Fruit fly (Drosophila melanogaster) ovary, adult (tissue): ENCODE results near the gene path.

ENCODE experiments used
- CG17801 ChIP-seq: fragments of 200-800 bp; optimal IDR thresholded peaks from 2 replicates; lab custom pipeline; 2019; ENCODE audit warnings: missing biosample characterization, mild to moderate bottlenecking, missing genetic modification characterization, moderate library complexity; ENCODE audit not compliant: partially characterized antibody

Gene path

dm6 chr3L:9509037-9509830 lies 4.1 kb upstream of the path start, which contains the start of gene CG3408:
TSS of gene CG3408 (minus strand) at chr3L:9509583.
- peak; percentile 44 for TF ChIP-seq CG17801 (GFP tag; lab: Kevin White, UChicago)

DNA sequence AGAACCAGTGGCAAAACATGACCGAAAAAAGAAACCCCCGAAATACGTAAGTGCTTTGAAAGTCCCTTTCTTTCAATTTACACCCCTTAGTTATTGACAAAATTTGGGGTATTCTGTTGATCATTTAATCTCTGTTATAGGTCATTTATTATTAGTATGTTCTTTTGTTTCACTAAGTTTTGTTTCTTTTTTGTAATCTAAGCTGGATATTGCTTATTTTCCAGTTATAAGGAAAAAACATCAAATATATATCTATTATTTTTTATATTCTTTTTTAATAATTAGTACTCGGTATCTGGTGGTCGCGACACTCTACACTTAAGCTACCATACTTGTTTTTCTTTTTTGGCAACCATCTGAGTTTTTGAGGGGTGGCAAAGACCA lies 3.5 kb upstream of the path start:
- TF ChIP-seq CG17801 (GFP tag; lab: Kevin White, UChicago): no peak

DNA sequence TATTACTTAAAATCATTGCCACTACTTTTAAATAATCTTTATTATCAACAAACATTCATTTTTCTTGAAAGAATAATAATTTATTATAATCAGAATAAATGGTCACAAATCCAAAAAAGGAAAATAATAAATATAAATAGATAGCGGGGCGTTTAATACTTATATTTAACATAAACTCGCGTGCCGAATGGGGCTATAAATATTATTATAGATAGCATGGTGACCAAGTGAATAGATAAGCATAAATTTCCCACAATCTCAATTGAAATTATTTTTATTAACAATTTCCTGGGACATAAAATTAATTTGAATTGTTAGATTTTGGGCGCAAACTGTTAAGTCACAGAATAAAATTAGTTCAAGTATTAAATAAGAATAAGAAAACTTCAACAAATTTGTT lies 1.3 kb upstream of the path start:
- no peak for TF ChIP-seq CG17801 (GFP tag; lab: Kevin White, UChicago)

- no peak for TF ChIP-seq CG17801 (GFP tag; lab: Kevin White, UChicago)
Observed at dm6 chr3L:9505713-9506062, 560 bp upstream of the path start.

DNA sequence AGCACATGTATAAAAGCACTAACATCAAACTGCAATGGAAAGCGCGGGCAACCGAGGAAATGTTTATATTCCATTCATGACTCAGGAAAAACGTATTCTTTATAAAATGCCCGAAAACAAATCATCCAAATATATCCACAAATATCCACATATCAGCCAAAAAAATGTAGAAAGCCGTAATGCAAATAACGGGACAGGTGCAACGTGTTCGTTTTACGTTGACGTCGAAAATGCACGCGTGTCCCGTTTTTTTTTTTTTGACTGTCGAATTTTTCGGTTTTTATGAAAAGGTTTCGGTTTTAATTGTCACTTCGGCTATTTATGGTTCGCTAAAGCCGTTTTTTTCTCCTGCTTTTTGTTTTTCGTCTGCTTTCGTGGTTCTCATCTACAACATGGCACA lies 598 bp downstream of the path start:
- TF ChIP-seq CG17801 (GFP tag; lab: Kevin White, UChicago): no peak

dm6 chr3L:9503552-9504317 lies 1.4 kb downstream of the path start:
- no peak for TF ChIP-seq CG17801 (GFP tag; lab: Kevin White, UChicago)

DNA sequence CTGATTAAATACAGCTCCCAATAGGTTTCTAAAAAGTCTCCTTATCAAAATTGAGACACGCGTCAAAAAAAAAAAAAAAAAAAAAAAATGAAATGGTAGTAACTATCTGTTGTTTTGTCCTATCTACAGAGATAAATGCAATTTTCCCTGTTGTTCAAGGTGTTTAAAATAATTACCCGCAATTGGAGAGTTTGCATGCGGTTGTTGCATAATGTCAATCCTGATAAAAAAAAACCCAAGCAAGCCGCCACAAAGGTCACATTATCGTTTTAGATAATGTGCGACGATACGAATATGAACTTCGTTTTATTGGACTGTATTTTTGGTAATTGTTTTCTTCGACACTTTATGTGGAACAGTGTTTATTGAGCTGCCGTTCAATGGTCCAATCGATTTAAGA lies 2.3 kb downstream of the path start:
- TF ChIP-seq CG17801 (GFP tag; lab: Kevin White, UChicago): no peak

DNA sequence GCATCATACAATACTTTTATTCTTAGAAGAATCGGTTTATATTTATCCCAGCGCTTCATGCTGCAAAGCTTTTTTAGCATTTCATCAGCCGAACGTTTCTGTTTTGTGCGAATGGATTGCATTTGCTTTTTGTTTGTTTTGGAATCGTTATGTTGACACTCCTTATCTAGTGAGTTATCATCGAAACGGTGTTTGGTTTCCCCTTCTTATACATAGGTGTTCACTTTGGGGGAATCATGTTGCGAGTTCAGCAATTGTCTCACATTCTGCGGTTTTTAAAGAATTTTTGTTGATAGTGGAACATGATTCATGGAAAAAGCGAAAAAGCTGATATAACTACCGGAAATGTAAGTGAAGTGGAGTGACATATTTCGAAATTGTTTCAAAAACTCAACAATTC lies 2.8 kb downstream of the path start:
- no peak for TF ChIP-seq CG17801 (GFP tag; lab: Kevin White, UChicago)

- TF ChIP-seq CG17801 (GFP tag; lab: Kevin White, UChicago): no peak
Observed at dm6 chr3L:9501298-9501697, 3.8 kb downstream of the path start.

dm6 chr3L:9499919-9500807 lies 5.0 kb downstream of the path start:
- TF ChIP-seq CG17801 (GFP tag; lab: Kevin White, UChicago): no peak

DNA sequence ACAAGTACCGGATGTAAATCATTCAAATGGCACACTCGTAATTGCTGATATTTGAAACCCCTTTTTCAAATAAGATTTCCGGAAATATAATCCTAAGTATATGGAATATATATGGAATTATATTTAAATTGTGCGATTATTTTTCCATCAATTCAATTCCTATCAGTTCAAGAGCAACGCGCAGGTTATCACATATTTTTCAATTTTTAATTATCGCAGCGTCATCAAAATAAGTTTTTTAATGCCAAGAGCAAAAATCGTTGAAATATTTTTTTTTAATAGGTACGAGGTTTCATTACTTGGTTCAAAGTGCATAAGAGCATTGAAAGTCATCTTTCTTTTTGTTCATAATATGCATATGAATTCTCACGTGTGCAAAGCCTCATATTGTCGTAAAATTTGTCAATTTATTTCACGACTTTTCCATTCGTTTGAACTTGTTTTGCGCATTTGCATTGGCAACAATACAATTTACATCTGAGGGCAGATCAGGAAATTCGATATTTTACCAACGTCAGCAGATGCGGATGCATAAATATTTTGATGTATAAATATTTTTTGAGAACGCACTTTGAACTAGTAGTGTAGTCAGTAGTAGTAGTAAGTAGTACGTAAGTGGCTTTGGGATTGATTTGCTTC lies 7.0 kb downstream of the path start:
- no peak for TF ChIP-seq CG17801 (GFP tag; lab: Kevin White, UChicago)

DNA sequence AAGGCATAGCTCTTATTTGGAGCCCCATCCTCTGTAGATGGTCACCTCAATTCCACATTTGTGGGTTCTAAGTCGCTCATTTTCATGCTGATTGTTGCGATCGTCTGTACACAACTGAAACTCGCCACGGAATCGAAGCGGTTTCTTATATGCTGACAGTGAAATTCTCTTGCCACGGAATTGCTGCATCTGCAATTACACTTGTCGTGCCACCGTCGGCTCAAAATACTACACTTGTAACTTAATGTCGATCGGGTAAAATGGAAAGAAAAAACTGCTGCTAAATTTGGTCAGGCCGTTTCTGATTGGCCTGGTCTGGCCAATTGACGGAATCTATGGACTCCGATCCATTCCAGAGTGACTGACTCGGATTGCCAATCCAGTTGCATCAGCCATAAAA lies 7.9 kb downstream of the path start:
- TF ChIP-seq CG17801 (GFP tag; lab: Kevin White, UChicago): peak; percentile 78

- no peak for TF ChIP-seq CG17801 (GFP tag; lab: Kevin White, UChicago)
Observed at dm6 chr3L:9492115-9492514, 13.0 kb downstream of the path start, which contains the start of gene CG32037. TSS of gene CG32037 (minus strand) at chr3L:9492215.

DNA sequence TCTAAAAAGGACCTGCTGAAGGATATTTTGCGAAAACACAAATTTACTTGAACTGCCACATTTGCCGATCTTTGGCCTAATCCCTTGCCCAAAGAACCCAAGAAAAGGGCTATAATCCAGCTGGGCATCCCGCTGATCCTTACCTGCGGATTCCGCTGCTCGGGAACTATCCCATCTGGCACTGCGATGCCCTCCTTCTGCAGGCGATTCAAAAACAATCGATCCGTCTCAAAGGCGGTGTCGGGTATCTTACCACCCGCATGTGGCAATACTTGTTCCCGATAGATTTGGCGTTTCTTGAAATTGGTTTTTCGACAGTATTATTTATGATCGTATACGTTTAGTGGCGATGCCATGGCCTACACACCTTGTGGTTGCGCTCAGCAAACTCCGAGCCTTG lies 13.8 kb downstream of the path start:
- no peak for TF ChIP-seq CG17801 (GFP tag; lab: Kevin White, UChicago)
